Worm (Caenorhabditis elegans) whole organism, early embryonic: ENCODE results near the gene cap-2.

Experiments
- aly-1 ChIP-seq: sonication (generic microtip); optimal IDR thresholded peaks from 2 replicates; lab custom pipeline; 2016; ENCODE audit warnings: missing genetic modification characterization, missing compliant biosample characterization
- flt-1 ChIP-seq: fragments of 200-800 bp; sonication (Bioruptor generic); IDR thresholded peaks from 2 replicates; pipeline ENCODE4 v1.3.6; 2022; ENCODE audit warnings: missing genetic modification characterization, missing compliant biosample characterization
- hmbx-1 ChIP-seq: sonication (generic microtip); optimal IDR thresholded peaks from 2 replicates; lab custom pipeline; 2016; ENCODE audit warnings: mild to moderate bottlenecking, missing genetic modification characterization, missing compliant biosample characterization
- hmg-4 ChIP-seq: fragments of 200-800 bp; sonication (Bioruptor generic); optimal IDR thresholded peaks from 2 replicates; lab custom pipeline; 2018; ENCODE audit warnings: mild to moderate bottlenecking, missing genetic modification characterization, missing compliant biosample characterization
- hnd-1 ChIP-seq: sonication (generic microtip); optimal IDR thresholded peaks from 2 replicates; lab custom pipeline; 2016; ENCODE audit warnings: missing genetic modification characterization, missing compliant biosample characterization
- pes-1 ChIP-seq: fragments of 200-800 bp; sonication (Bioruptor generic); IDR thresholded peaks from 2 replicates; pipeline ENCODE4 v1.3.6; 2022; ENCODE audit warnings: missing genetic modification reagents, missing genetic modification characterization, missing compliant biosample characterization
- tbx-37 ChIP-seq: fragments of 200-800 bp; sonication (Bioruptor generic); conservative IDR thresholded peaks from 2 replicates; pipeline ENCODE4 v1.3.6; 2022; ENCODE audit warnings: missing genetic modification reagents, missing genetic modification characterization, missing compliant biosample characterization
- tra-4 ChIP-seq: sonication (generic microtip); optimal IDR thresholded peaks from 2 replicates; lab custom pipeline; 2017; ENCODE audit warnings: missing genetic modification characterization, missing compliant biosample characterization

ce11 chrII:10888979-10889378, 20.0 kb downstream of the cap-2 start, which contains the start of gene ptr-8:
- TF ChIP-seq tbx-37 (GFP tag; lab: Robert Waterston, UW) (no peak), flt-1 (GFP tag; lab: Robert Waterston, UW) (no peak), hmg-4 (GFP tag; lab: Kevin White, UChicago) (no peak), pes-1 (GFP tag; lab: Robert Waterston, UW) (no peak), aly-1 (tag; lab: Kevin White, UChicago) (no peak), hmbx-1 (tag; lab: Kevin White, UChicago) (no peak), hnd-1 (tag; lab: Kevin White, UChicago) (no peak), tra-4 (tag; lab: Kevin White, UChicago) (no peak)
